Worm (Caenorhabditis elegans) whole organism, L3 larva: ENCODE measurements around the gene K06H7.8.

Experiments used
- aly-2 ChIP-seq: fragments of 150-350 bp; optimal IDR thresholded peaks from 2 replicates; lab custom pipeline; 2014; ENCODE audit warnings: missing biosample characterization, missing genetic modification characterization
- ama-1 ChIP-seq: fragments of 150-350 bp; optimal IDR thresholded peaks from 2 replicates; lab custom pipeline; 2018
- ceh-9 ChIP-seq: sonication (generic microtip); optimal IDR thresholded peaks from 2 replicates; lab custom pipeline; 2018; ENCODE audit warnings: missing biosample characterization, missing genetic modification characterization
- egl-27 ChIP-seq: sonication (generic microtip); optimal IDR thresholded peaks from 4 replicates; lab custom pipeline; 2017; ENCODE audit warnings: missing biosample characterization, missing genetic modification reagents, missing genetic modification characterization
- elt-2 ChIP-seq: sonication (generic microtip); optimal IDR thresholded peaks from 2 replicates; lab custom pipeline; 2016; ENCODE audit warnings: missing genetic modification reagents, mild to moderate bottlenecking, missing genetic modification characterization, missing compliant biosample characterization
- elt-3 ChIP-seq, 3 experiments: fragments of 150-350 bp in 1 of 3; sonication (generic microtip) in 2 of 3; optimal IDR thresholded peaks; 2 replicates in 2 of 3; 4 replicates in 1 of 3; lab custom pipeline; 2014 to 2017; ENCODE audit warnings: missing biosample characterization in 3 of 3, missing genetic modification characterization in 3 of 3
- nhr-11 ChIP-seq: fragments of 150-350 bp; optimal IDR thresholded peaks from 2 replicates; lab custom pipeline; 2014; ENCODE audit warnings: missing biosample characterization, missing genetic modification characterization
- nhr-237 ChIP-seq: fragments of 150-350 bp; optimal IDR thresholded peaks from 2 replicates; lab custom pipeline; 2014; ENCODE audit warnings: missing biosample characterization, missing genetic modification characterization
- nhr-43 ChIP-seq: sonication (generic microtip); optimal IDR thresholded peaks from 2 replicates; lab custom pipeline; 2016; ENCODE audit warnings: mild to moderate bottlenecking, missing genetic modification characterization, missing compliant biosample characterization; ENCODE audit not compliant: poor library complexity, severe bottlenecking
- pqm-1 ChIP-seq: fragments of 150-350 bp; optimal IDR thresholded peaks from 2 replicates; lab custom pipeline; 2017; ENCODE audit warnings: missing biosample characterization, missing genetic modification characterization, inconsistent platforms
- sea-2 ChIP-seq: fragments of 150-350 bp; sonication (generic microtip); optimal IDR thresholded peaks from 4 replicates; lab custom pipeline; 2014; ENCODE audit warnings: missing biosample characterization, missing genetic modification reagents, missing genetic modification characterization
- tbx-2 ChIP-seq: sonication (generic microtip); optimal IDR thresholded peaks from 2 replicates; lab custom pipeline; 2016; ENCODE audit warnings: mild to moderate bottlenecking, missing genetic modification characterization, missing compliant biosample characterization
- unc-62 ChIP-seq: fragments of 150-350 bp; sonication (generic microtip); optimal IDR thresholded peaks from 4 replicates; lab custom pipeline; 2014; ENCODE audit warnings: missing biosample characterization, missing genetic modification reagents, missing genetic modification characterization
- zag-1 ChIP-seq: fragments of 150-350 bp; optimal IDR thresholded peaks from 2 replicates; lab custom pipeline; 2014; ENCODE audit warnings: missing biosample characterization, missing genetic modification characterization

DNA sequence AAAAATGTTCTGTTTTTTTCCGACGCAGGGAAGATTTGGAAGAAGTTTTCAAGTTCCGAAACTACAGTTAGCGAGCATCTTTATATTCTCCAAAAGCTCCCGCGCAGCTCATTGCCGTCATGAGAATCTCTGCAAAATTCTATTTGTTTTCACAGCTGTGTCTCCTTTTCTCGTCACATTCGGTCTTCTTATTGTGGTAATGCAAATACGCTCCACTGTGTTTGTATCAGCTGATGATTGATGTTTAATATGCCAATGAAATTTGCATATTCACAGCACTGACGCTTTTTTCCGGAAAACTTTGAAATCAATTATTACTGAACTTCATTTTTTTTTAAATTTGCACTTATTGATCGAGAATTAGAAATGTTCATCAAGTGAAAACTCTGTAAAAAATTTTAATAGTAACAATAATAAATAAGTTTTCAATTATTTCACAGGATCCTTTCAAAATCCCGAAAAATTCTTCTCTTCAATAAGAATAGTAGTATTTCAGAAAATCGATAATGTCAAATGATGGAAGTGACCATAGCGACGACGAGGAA lies 4.9 kb downstream of the K06H7.8 start, which contains the start of gene K06H7.2:
- no peak for TF ChIP-seq nhr-43
- no peak for TF ChIP-seq pqm-1
- TF ChIP-seq zag-1 (tag; lab: Kevin White, UChicago), result no peak
- TF ChIP-seq sea-2 (GFP tag; lab: Kevin White, UChicago), result no peak
- no peak for TF ChIP-seq unc-62
- no peak for TF ChIP-seq nhr-11 (tag; lab: Kevin White, UChicago)
- peak; percentile 25 for TF ChIP-seq elt-2 (tag; lab: Kevin White, UChicago)
- no peak for TF ChIP-seq aly-2 (tag; lab: Kevin White, UChicago)
- no peak for TF ChIP-seq ceh-9 (tag; lab: Kevin White, UChicago)
- no peak for TF ChIP-seq ama-1 (lab: Kevin White, UChicago)
- TF ChIP-seq elt-3 (tag; optimal IDR thresholded peaks at IDR 0.05; lab: Kevin White, UChicago), result no peak
- no peak for TF ChIP-seq nhr-237 (tag; lab: Kevin White, UChicago)
- no peak for TF ChIP-seq tbx-2
- TF ChIP-seq egl-27 (tag; lab: Kevin White, UChicago), result no peak
